Worm (Caenorhabditis elegans) whole organism, young adult: ENCODE data around the gene gpc-1.

ENCODE experiments used
- B0035.1 ChIP-seq: sonication (generic microtip); optimal IDR thresholded peaks from 2 replicates; lab custom pipeline; 2016; ENCODE audit warnings: missing genetic modification characterization, mild to moderate bottlenecking, missing compliant biosample characterization, missing genotype, missing genetic modification reagents
- B0261.1 ChIP-seq: sonication (generic microtip); optimal IDR thresholded peaks from 2 replicates; lab custom pipeline; 2016; ENCODE audit warnings: mild to moderate bottlenecking, missing genetic modification characterization, moderate library complexity, missing compliant biosample characterization
- C17E4.6 ChIP-seq: fragments of 200-800 bp; sonication (Bioruptor generic); IDR thresholded peaks from 2 replicates; pipeline ENCODE4 v1.3.6; 2022; ENCODE audit warnings: missing genetic modification reagents, missing genetic modification characterization, missing compliant biosample characterization
- D2030.7 ChIP-seq: fragments of 200-800 bp; sonication (Bioruptor generic); IDR thresholded peaks from 2 replicates; pipeline ENCODE4 v1.3.6; 2022; ENCODE audit warnings: missing genetic modification reagents, missing genetic modification characterization, missing compliant biosample characterization
- F22D6.2 ChIP-seq: sonication (generic microtip); optimal IDR thresholded peaks from 2 replicates; lab custom pipeline; 2016; ENCODE audit warnings: mild to moderate bottlenecking, missing genetic modification characterization, missing compliant biosample characterization
- F33H1.4 ChIP-seq: fragments of 200-800 bp; sonication (Bioruptor generic); IDR thresholded peaks from 2 replicates; pipeline ENCODE4 v1.3.6; 2022; ENCODE audit warnings: missing genetic modification reagents, missing genetic modification characterization, missing compliant biosample characterization
- F55B11.4 ChIP-seq: sonication (generic microtip); optimal IDR thresholded peaks from 2 replicates; lab custom pipeline; 2016; ENCODE audit warnings: missing compliant biosample characterization, missing genetic modification characterization, borderline replicate concordance; ENCODE audit not compliant: insufficient read depth
- K11D2.4 ChIP-seq: fragments of 200-800 bp; sonication (Bioruptor generic); IDR thresholded peaks from 2 replicates; pipeline ENCODE4 v1.3.6; 2022; ENCODE audit warnings: missing genetic modification reagents, missing genetic modification characterization, missing compliant biosample characterization
- T07F8.4 ChIP-seq: sonication (generic microtip); optimal IDR thresholded peaks from 2 replicates; lab custom pipeline; 2016; ENCODE audit warnings: mild to moderate bottlenecking, missing genetic modification characterization, moderate library complexity, missing compliant biosample characterization
- Y53G8AR.9 ChIP-seq: fragments of 200-800 bp; sonication (Bioruptor generic); conservative IDR thresholded peaks from 2 replicates; pipeline ENCODE4 v1.3.6; 2022; ENCODE audit warnings: missing genetic modification reagents, missing genetic modification characterization, missing compliant biosample characterization
- atf-7 ChIP-seq: sonication (generic microtip); optimal IDR thresholded peaks from 2 replicates; lab custom pipeline; 2017; ENCODE audit warnings: mild to moderate bottlenecking, missing genetic modification characterization, missing compliant biosample characterization
- attf-6 ChIP-seq: fragments of 200-800 bp; sonication (Bioruptor generic); IDR thresholded peaks from 2 replicates; pipeline ENCODE4 v1.3.6; 2022; ENCODE audit warnings: missing genetic modification reagents, missing genetic modification characterization, missing compliant biosample characterization
- cebp-1 ChIP-seq, 2 experiments: fragments of 200-800 bp in 1 of 2; sonication (Bioruptor generic) in 1 of 2; sonication (generic microtip) in 1 of 2; IDR thresholded peaks in 1 of 2; optimal IDR thresholded peaks in 1 of 2; 2 replicates each; pipeline versions ENCODE4 v1.3.6 to Lab custom; 2017 to 2022; ENCODE audit warnings: missing compliant biosample characterization in 2 of 2, missing genetic modification characterization in 2 of 2, mild to moderate bottlenecking in 1 of 2, missing genetic modification reagents in 1 of 2, moderate library complexity in 1 of 2
- ceh-27 ChIP-seq: fragments of 200-800 bp; sonication (Bioruptor generic); optimal IDR thresholded peaks from 2 replicates; lab custom pipeline; 2018; ENCODE audit warnings: mild to moderate bottlenecking, missing genetic modification characterization, moderate library complexity, missing compliant biosample characterization
- ceh-79 ChIP-seq: sonication (generic microtip); optimal IDR thresholded peaks from 2 replicates; lab custom pipeline; 2017; ENCODE audit warnings: mild to moderate bottlenecking, missing genetic modification characterization, missing compliant biosample characterization
- die-1 ChIP-seq: sonication (generic microtip); optimal IDR thresholded peaks from 2 replicates; lab custom pipeline; 2016; ENCODE audit warnings: missing genotype, mild to moderate bottlenecking, missing genetic modification characterization, missing compliant biosample characterization
- dox-1 ChIP-seq: fragments of 200-800 bp; sonication (Bioruptor generic); IDR thresholded peaks from 2 replicates; pipeline ENCODE4 v1.3.6; 2022; ENCODE audit warnings: missing genetic modification reagents, missing genetic modification characterization, missing compliant biosample characterization
- him-1 ChIP-seq: sonication (generic microtip); optimal IDR thresholded peaks from 2 replicates; lab custom pipeline; 2016; ENCODE audit warnings: missing genotype, missing genetic modification reagents, missing genetic modification characterization, missing compliant biosample characterization
- hmg-1.2 ChIP-seq: fragments of 200-800 bp; sonication (Bioruptor generic); IDR thresholded peaks from 2 replicates; pipeline ENCODE4 v1.3.6; 2022; ENCODE audit warnings: missing genetic modification reagents, missing genetic modification characterization, missing compliant biosample characterization
- hmg-20 ChIP-seq: fragments of 200-800 bp; sonication (Bioruptor generic); IDR thresholded peaks from 2 replicates; pipeline ENCODE4 v1.3.6; 2022; ENCODE audit warnings: missing genetic modification reagents, missing genetic modification characterization, missing compliant biosample characterization
- hrde-1 ChIP-seq: sonication (generic microtip); optimal IDR thresholded peaks from 2 replicates; lab custom pipeline; 2016; ENCODE audit warnings: missing genetic modification characterization, mild to moderate bottlenecking, missing compliant biosample characterization, moderate library complexity, missing genotype, missing genetic modification reagents, borderline replicate concordance
- hsf-1 ChIP-seq: fragments of 200-800 bp; sonication (Bioruptor generic); IDR thresholded peaks from 2 replicates; pipeline ENCODE4 v1.3.6; 2022; ENCODE audit warnings: missing genetic modification reagents, missing genetic modification characterization, missing compliant biosample characterization
- let-607 ChIP-seq, 2 experiments: fragments of 200-800 bp in 1 of 2; sonication (Bioruptor generic) in 1 of 2; sonication (generic microtip) in 1 of 2; optimal IDR thresholded peaks; 2 replicates each; lab custom pipeline; 2016 to 2018; ENCODE audit warnings: mild to moderate bottlenecking in 2 of 2, missing compliant biosample characterization in 2 of 2, missing genetic modification characterization in 2 of 2, moderate library complexity in 2 of 2, missing genotype in 1 of 2
- lir-1 ChIP-seq: fragments of 200-800 bp; sonication (Bioruptor generic); conservative IDR thresholded peaks from 2 replicates; pipeline ENCODE4 v1.3.6; 2022; ENCODE audit warnings: missing genetic modification reagents, missing genetic modification characterization, missing compliant biosample characterization
- lsl-1 ChIP-seq: fragments of 200-800 bp; sonication (Bioruptor generic); optimal IDR thresholded peaks from 2 replicates; lab custom pipeline; 2018; ENCODE audit warnings: mild to moderate bottlenecking, missing genetic modification characterization, moderate library complexity, missing compliant biosample characterization
- lsy-27 ChIP-seq: sonication (generic microtip); optimal IDR thresholded peaks from 2 replicates; lab custom pipeline; 2017; ENCODE audit warnings: missing genetic modification characterization, mild to moderate bottlenecking, missing compliant biosample characterization, antibody characterized with exemption, missing genotype, borderline replicate concordance; ENCODE audit not compliant: insufficient read depth
- madf-10 ChIP-seq: sonication (generic microtip); optimal IDR thresholded peaks from 2 replicates; lab custom pipeline; 2016; ENCODE audit warnings: mild to moderate bottlenecking, missing genetic modification characterization, missing compliant biosample characterization
- madf-8 ChIP-seq: fragments of 200-800 bp; sonication (Bioruptor generic); conservative IDR thresholded peaks from 2 replicates; pipeline ENCODE4 v1.3.6; 2022; ENCODE audit warnings: missing genetic modification reagents, missing genetic modification characterization, missing compliant biosample characterization
- nfyb-1 ChIP-seq: fragments of 200-800 bp; sonication (Bioruptor generic); IDR thresholded peaks from 2 replicates; pipeline ENCODE4 v1.3.6; 2022; ENCODE audit warnings: missing genetic modification reagents, missing genetic modification characterization, missing compliant biosample characterization
- nhr-120 ChIP-seq: fragments of 200-800 bp; sonication (Bioruptor generic); IDR thresholded peaks from 2 replicates; pipeline ENCODE4 v1.3.6; 2022; ENCODE audit warnings: missing genetic modification characterization, missing compliant biosample characterization
- nhr-27 ChIP-seq: fragments of 200-800 bp; sonication (Bioruptor generic); optimal IDR thresholded peaks from 2 replicates; lab custom pipeline; 2018; ENCODE audit warnings: mild to moderate bottlenecking, missing genetic modification characterization, moderate library complexity, missing compliant biosample characterization
- nhr-80 ChIP-seq: sonication (generic microtip); optimal IDR thresholded peaks from 2 replicates; lab custom pipeline; 2016; ENCODE audit warnings: missing genetic modification characterization, missing compliant biosample characterization
- nhr-90 ChIP-seq: sonication (generic microtip); optimal IDR thresholded peaks from 2 replicates; lab custom pipeline; 2016; ENCODE audit warnings: missing genotype, mild to moderate bottlenecking, missing genetic modification characterization, missing compliant biosample characterization
- pha-4 ChIP-seq: fragments of 150-350 bp; sonication (generic microtip); optimal IDR thresholded peaks from 2 replicates; lab custom pipeline; 2014; ENCODE audit warnings: missing biosample characterization, missing genetic modification reagents, missing genetic modification characterization
- rcor-1 ChIP-seq: fragments of 200-800 bp; sonication (Bioruptor generic); IDR thresholded peaks from 2 replicates; pipeline ENCODE4 v1.3.6; 2022; ENCODE audit warnings: missing genetic modification reagents, missing genetic modification characterization, missing compliant biosample characterization
- sea-2 ChIP-seq: fragments of 200-800 bp; sonication (Bioruptor generic); IDR thresholded peaks from 2 replicates; pipeline ENCODE4 v1.3.6; 2022; ENCODE audit warnings: missing genetic modification characterization, missing compliant biosample characterization
- snpc-1.1 ChIP-seq: sonication (generic microtip); optimal IDR thresholded peaks from 2 replicates; lab custom pipeline; 2017; ENCODE audit warnings: missing genetic modification characterization, mild to moderate bottlenecking, missing compliant biosample characterization, antibody characterized with exemption, moderate library complexity, missing genotype, missing genetic modification reagents; ENCODE audit not compliant: insufficient read depth
- tbp1 ChIP-seq: fragments of 200-800 bp; sonication (Bioruptor generic); optimal IDR thresholded peaks from 2 replicates; lab custom pipeline; 2018; ENCODE audit warnings: mild to moderate bottlenecking, missing genetic modification characterization, missing compliant biosample characterization
- tbx-9 ChIP-seq: sonication (generic microtip); optimal IDR thresholded peaks from 2 replicates; lab custom pipeline; 2016; ENCODE audit warnings: borderline replicate concordance, missing genetic modification characterization, inconsistent platforms, missing compliant biosample characterization
- unc-62 ChIP-seq: fragments of 150-350 bp; optimal IDR thresholded peaks from 2 replicates; lab custom pipeline; 2014; ENCODE audit warnings: missing biosample characterization, missing genetic modification reagents, missing genetic modification characterization
- ztf-22 ChIP-seq: fragments of 200-800 bp; sonication (Bioruptor generic); optimal IDR thresholded peaks from 2 replicates; lab custom pipeline; 2018; ENCODE audit warnings: mild to moderate bottlenecking, missing genetic modification characterization, moderate library complexity, missing compliant biosample characterization
- ztf-26 ChIP-seq: sonication (generic microtip); optimal IDR thresholded peaks from 2 replicates; lab custom pipeline; 2017; ENCODE audit warnings: missing genetic modification characterization, missing compliant biosample characterization

gpc-1 gene

DNA sequence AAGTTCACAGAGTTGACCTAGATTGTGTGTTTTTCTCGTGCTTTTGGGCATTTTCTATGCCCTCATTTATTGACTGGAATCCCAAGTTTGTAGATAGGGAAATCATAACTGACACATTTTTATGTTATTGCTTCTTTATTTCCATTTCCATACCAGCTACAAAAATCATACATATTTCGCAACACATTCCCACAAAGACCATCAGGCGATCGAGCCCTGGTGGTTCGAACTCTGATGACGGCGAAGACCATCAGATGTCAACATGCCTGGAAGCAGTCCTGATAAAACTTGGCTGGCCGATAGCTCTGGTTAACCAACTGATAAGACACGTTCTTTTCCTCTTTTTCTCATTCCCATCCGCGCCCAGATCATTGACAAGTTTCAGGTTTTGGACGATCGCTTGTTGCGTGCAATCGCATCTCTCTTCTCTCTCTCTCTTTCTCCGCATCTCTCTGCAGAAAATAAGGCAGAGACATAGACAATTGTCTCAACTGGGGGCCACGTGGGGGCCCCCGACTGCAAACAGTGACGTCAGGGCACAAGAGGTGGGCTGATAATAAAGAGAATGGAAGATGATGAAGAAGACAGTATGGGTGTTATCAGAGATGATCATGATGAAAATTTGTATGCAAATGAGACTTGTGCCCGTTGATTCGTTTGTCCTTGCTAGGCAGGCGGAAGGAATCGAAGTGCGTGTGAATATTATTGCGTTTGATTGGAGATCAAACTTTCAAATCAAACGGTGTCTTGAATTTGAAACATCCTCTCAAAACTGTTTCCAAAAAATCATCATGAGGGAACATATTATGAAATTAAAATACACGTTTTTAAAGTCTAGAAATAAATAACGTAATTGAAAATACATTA is 12.5 kb downstream of the gpc-1 start (continued):
- TF ChIP-seq F55B11.4 (tag; lab: Kevin White, UChicago) = no peak
- peak; percentile 93 for TF ChIP-seq nhr-90 (tag; lab: Kevin White, UChicago)
- TF ChIP-seq tbx-9 = no peak
- no peak for TF ChIP-seq snpc-1.1
- no peak for TF ChIP-seq hsf-1 (GFP tag; lab: Robert Waterston, UW)
- TF ChIP-seq B0261.1 (tag; lab: Kevin White, UChicago) = peak; percentile 5
- TF ChIP-seq him-1 = no peak
- TF ChIP-seq ceh-27 (GFP tag; lab: Kevin White, UChicago) = no peak
- TF ChIP-seq rcor-1 (GFP tag; lab: Robert Waterston, UW) = no peak
- no peak for TF ChIP-seq F33H1.4 (GFP tag; lab: Robert Waterston, UW)
- peak; percentile 90 to 96 for TF ChIP-seq let-607 (tag; optimal IDR thresholded peaks at IDR 0.05; lab: Kevin White, UChicago)
- TF ChIP-seq hmg-20 (GFP tag; lab: Robert Waterston, UW) = no peak
- no peak for TF ChIP-seq hrde-1 (tag; lab: Kevin White, UChicago)
- TF ChIP-seq pha-4 (tag; lab: Kevin White, UChicago) = peak; percentile 3
- no peak for TF ChIP-seq sea-2
- peak; percentile 48; the same call in 1 of the 2 replicates for TF ChIP-seq hmg-1.2 (GFP tag; lab: Robert Waterston, UW)
- TF ChIP-seq ztf-26 = peak; percentile 90
- no peak for TF ChIP-seq ceh-79 (tag; lab: Kevin White, UChicago)
- TF ChIP-seq lir-1 = 0 out of 2 replicates have a peak, but pooled peaks have one; percentile 51
- TF ChIP-seq nfyb-1 (GFP tag; lab: Robert Waterston, UW) = peak; percentile 72; the same call in 1 of the 2 replicates
- peak; percentile 40 for TF ChIP-seq die-1
- TF ChIP-seq B0035.1 (tag; lab: Kevin White, UChicago) = no peak
- peak; percentile 72 for TF ChIP-seq madf-10 (tag; lab: Kevin White, UChicago)
- TF ChIP-seq lsl-1 (GFP tag; lab: Kevin White, UChicago) = no peak
- TF ChIP-seq K11D2.4 (GFP tag; lab: Robert Waterston, UW) = peak; percentile 82
- no peak for TF ChIP-seq nhr-27 (tag; lab: Kevin White, UChicago)
- TF ChIP-seq C17E4.6 (GFP tag; lab: Robert Waterston, UW) = no peak

- TF ChIP-seq Y53G8AR.9 = 0 out of 2 replicates have a peak, but pooled peaks have one; percentile 47
- peak; percentile 12 for TF ChIP-seq nhr-80 (tag; lab: Kevin White, UChicago)
- TF ChIP-seq attf-6 = no peak
- no peak for TF ChIP-seq hrde-1 (tag; lab: Kevin White, UChicago)
- no peak for TF ChIP-seq cebp-1 (GFP tag; IDR thresholded peaks at IDR 0.05; lab: Robert Waterston, UW)
- peak; percentile 9 for TF ChIP-seq cebp-1 (tag; optimal IDR thresholded peaks at IDR 0.05; lab: Kevin White, UChicago)
Measured at ce11 chrX:12869827-12870394, 14.9 kb downstream of the gpc-1 start.

- TF ChIP-seq T07F8.4 (tag; lab: Kevin White, UChicago) = no peak
- TF ChIP-seq D2030.7 (GFP tag; lab: Robert Waterston, UW) = no peak
- peak; percentile 2 for TF ChIP-seq F22D6.2 (tag; lab: Kevin White, UChicago)
- TF ChIP-seq nhr-80 (tag; lab: Kevin White, UChicago) = peak; percentile 84
- peak; percentile 57 for TF ChIP-seq ztf-22 (GFP tag; lab: Kevin White, UChicago)
- peak; percentile 3 for TF ChIP-seq tbp1 (GFP tag; lab: Kevin White, UChicago)
- TF ChIP-seq atf-7 (tag; lab: Kevin White, UChicago) = peak; percentile 38
- TF ChIP-seq lsy-27 (tag; lab: Kevin White, UChicago) = no peak
- no peak for TF ChIP-seq madf-8 (GFP tag; lab: Robert Waterston, UW)
- no peak for TF ChIP-seq cebp-1 (GFP tag; IDR thresholded peaks at IDR 0.05; lab: Robert Waterston, UW)
- no peak for TF ChIP-seq cebp-1 (tag; optimal IDR thresholded peaks at IDR 0.05; lab: Kevin White, UChicago)
- TF ChIP-seq let-607 (tag; optimal IDR thresholded peaks at IDR 0.05; lab: Kevin White, UChicago) = peak; percentile 80 to 83
- TF ChIP-seq nhr-120 (GFP tag; lab: Robert Waterston, UW) = no peak
- TF ChIP-seq unc-62 (GFP tag; lab: Kevin White, UChicago) = peak; percentile 91
- TF ChIP-seq dox-1 (GFP tag; lab: Robert Waterston, UW) = 0 out of 2 replicates have a peak, but pooled peaks have one; percentile 10
Measured at ce11 chrX:12869412-12869811, 15.4 kb downstream of the gpc-1 start.
